Worm (Caenorhabditis elegans) whole organism, L2 larva: ENCODE results near the gene spe-29.

Source experiments
- ceh-82 ChIP-seq: fragments of 150-350 bp; optimal IDR thresholded peaks from 2 replicates; lab custom pipeline; 2014; ENCODE audit warnings: missing biosample characterization, missing genetic modification characterization
- elt-1 ChIP-seq: fragments of 150-350 bp; optimal IDR thresholded peaks from 2 replicates; lab custom pipeline; 2014; ENCODE audit warnings: missing biosample characterization, missing genetic modification characterization
- lin-39 ChIP-seq: fragments of 150-350 bp; optimal IDR thresholded peaks from 2 replicates; lab custom pipeline; 2014; ENCODE audit warnings: missing biosample characterization, missing genetic modification reagents, missing genetic modification characterization
- nhr-11 ChIP-seq: fragments of 150-350 bp; optimal IDR thresholded peaks from 2 replicates; lab custom pipeline; 2014; ENCODE audit warnings: missing biosample characterization, missing genetic modification characterization
- nhr-12 ChIP-seq: fragments of 150-350 bp; optimal IDR thresholded peaks from 2 replicates; lab custom pipeline; 2014; ENCODE audit warnings: missing biosample characterization, missing genetic modification characterization
- nhr-237 ChIP-seq: fragments of 150-350 bp; optimal IDR thresholded peaks from 2 replicates; lab custom pipeline; 2014; ENCODE audit warnings: missing biosample characterization, missing genetic modification characterization
- nhr-77 ChIP-seq: fragments of 150-350 bp; optimal IDR thresholded peaks from 2 replicates; lab custom pipeline; 2014; ENCODE audit warnings: missing biosample characterization, missing genetic modification characterization
- skn-1 ChIP-seq: sonication (generic microtip); optimal IDR thresholded peaks from 2 replicates; lab custom pipeline; 2017; ENCODE audit warnings: missing biosample characterization, missing genetic modification characterization
- unc-39 ChIP-seq: fragments of 150-350 bp; optimal IDR thresholded peaks from 2 replicates; lab custom pipeline; 2014; ENCODE audit warnings: missing biosample characterization, missing genetic modification characterization
- unc-55 ChIP-seq: fragments of 150-350 bp; sonication (generic microtip); optimal IDR thresholded peaks from 3 replicates; lab custom pipeline; 2014; ENCODE audit warnings: missing biosample characterization, missing genetic modification reagents, missing genetic modification characterization
- zag-1 ChIP-seq: fragments of 150-350 bp; optimal IDR thresholded peaks from 2 replicates; lab custom pipeline; 2014; ENCODE audit warnings: missing biosample characterization, missing genetic modification characterization
- ztf-11 ChIP-seq: sonication (generic microtip); optimal IDR thresholded peaks from 2 replicates; lab custom pipeline; 2017; ENCODE audit warnings: missing biosample characterization, missing genetic modification characterization
- ztf-4 ChIP-seq: fragments of 150-350 bp; optimal IDR thresholded peaks from 2 replicates; lab custom pipeline; 2014; ENCODE audit warnings: missing biosample characterization, missing genetic modification characterization

DNA sequence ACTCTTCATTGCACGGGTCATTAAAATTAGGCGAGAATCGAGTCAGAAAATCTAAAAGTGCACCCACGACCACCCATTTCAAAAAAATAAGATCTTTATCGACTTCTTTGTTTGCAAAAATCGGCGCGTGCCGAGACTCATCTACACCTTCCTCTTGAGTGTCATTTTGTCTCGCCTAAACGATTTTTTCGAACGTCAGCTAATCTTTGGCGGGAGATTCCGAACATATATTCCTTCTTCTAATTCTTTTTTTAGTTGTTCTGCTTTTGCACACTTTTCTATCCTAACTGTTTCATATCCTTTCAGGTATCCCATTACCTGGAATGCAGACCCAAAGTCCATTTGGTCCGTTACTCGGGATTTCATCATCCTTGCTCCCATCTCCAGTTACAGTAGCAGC, 17.5 kb upstream of the spe-29 start, which contains the start of gene bed-3:
- TF ChIP-seq nhr-237 (tag; lab: Kevin White, UChicago) (no peak), nhr-11 (tag; lab: Kevin White, UChicago) (no peak), nhr-12 (tag; lab: Kevin White, UChicago) (no peak), skn-1 (tag; lab: Kevin White, UChicago) (no peak), ztf-11 (no peak), zag-1 (tag; lab: Kevin White, UChicago) (no peak), ceh-82 (tag; lab: Kevin White, UChicago) (no peak), nhr-77 (tag; lab: Kevin White, UChicago) (no peak), lin-39 (no peak), ztf-4 (tag; lab: Kevin White, UChicago) (no peak), unc-39 (tag; lab: Kevin White, UChicago) (no peak), unc-55 (GFP tag; lab: Kevin White, UChicago) (no peak), elt-1 (tag; lab: Kevin White, UChicago) (no peak)
